Fruit fly (Drosophila melanogaster): Measurements from ENCODE around the gene CG12268.

The CG12268 gene

dm6 chr3R:23912349-23912748 lies 35.9 kb downstream of the CG12268 start:
- TF ChIP-seq crol (GFP tag; IDR thresholded peaks at IDR 0.05) (peak; percentile 74), Med (GFP tag) (peak; percentile 45), hbn (GFP tag; IDR thresholded peaks at IDR 0.05; ENCODE audit: partially characterized antibody) (no peak), btn (GFP tag; optimal IDR thresholded peaks at IDR 0.05) (no peak), sr (GFP tag; IDR thresholded peaks at IDR 0.05) (peak; percentile 69; the same call in 2 of the 3 replicates), NFAT (GFP tag; IDR thresholded peaks at IDR 0.05) (0 out of 2 replicates have a peak, but pooled peaks have one; percentile 37), CG11560 (tag; IDR thresholded peaks at IDR 0.05) (no peak), CG3163 (GFP tag; optimal IDR thresholded peaks at IDR 0.05) (no peak), pzg (GFP tag; optimal IDR thresholded peaks at IDR 0.05) (no peak), abd-A (tag; optimal IDR thresholded peaks at IDR 0.05) (peak; percentile 12), amos (GFP tag; IDR thresholded peaks at IDR 0.05; ENCODE audit: partially characterized antibody) (no peak), CkIIα-i1 (GFP tag; IDR thresholded peaks at IDR 0.05) (no peak), Ets65A (GFP tag) (peak; percentile 33), CG42726 (GFP tag; IDR thresholded peaks at IDR 0.05; ENCODE audit: partially characterized antibody) (no peak), CG12769 (tag; optimal IDR thresholded peaks at IDR 0.05) (peak; percentile 30)

- peak; percentile 66 for TF ChIP-seq CG12769 (tag; optimal IDR thresholded peaks at IDR 0.05)
- peak; percentile 58 for TF ChIP-seq Blimp-1 (GFP tag; optimal IDR thresholded peaks at IDR 0.05)
- TF ChIP-seq scrt (GFP tag; optimal IDR thresholded peaks at IDR 0.05) = no peak
- peak in 1 of 2 experiments; percentile 29 for TF ChIP-seq Hr78 (GFP tag; optimal IDR thresholded peaks at IDR 0.05)
- TF ChIP-seq cg (GFP tag; optimal IDR thresholded peaks at IDR 0.05) = peak; percentile 52
- TF ChIP-seq abd-A (tag; optimal IDR thresholded peaks at IDR 0.05) = peak; percentile 87
- TF ChIP-seq run (tag; optimal IDR thresholded peaks at IDR 0.05) = peak; percentile 78
- no peak for TF ChIP-seq lmd (GFP tag; IDR thresholded peaks at IDR 0.05)
- TF ChIP-seq schlank (tag; optimal IDR thresholded peaks at IDR 0.05) = no peak
- TF ChIP-seq pros (GFP tag; optimal IDR thresholded peaks at IDR 0.05) = peak; percentile 63
- no peak for TF ChIP-seq caup (GFP tag; optimal IDR thresholded peaks at IDR 0.05; ENCODE audit: severe bottlenecking)
- no peak for TF ChIP-seq CG16813 (GFP tag; IDR thresholded peaks at IDR 0.05; ENCODE audit: partially characterized antibody)
- TF ChIP-seq crol (GFP tag; IDR thresholded peaks at IDR 0.05) = 0 out of 2 replicates have a peak, but pooled peaks have one; percentile 12
- TF ChIP-seq kni (GFP tag; optimal IDR thresholded peaks at IDR 0.05) = peak; percentile 81
- TF ChIP-seq sr (GFP tag; IDR thresholded peaks at IDR 0.05) = 0 out of 3 replicates have a peak, but pooled peaks have one; percentile 10
- TF ChIP-seq ttk (GFP tag; IDR thresholded peaks at IDR 0.05) = no peak
- peak; percentile 50 for TF ChIP-seq oc (tag; optimal IDR thresholded peaks at IDR 0.05)
- no peak for TF ChIP-seq unpg (GFP tag; optimal IDR thresholded peaks at IDR 0.05)
- no peak for TF ChIP-seq Bteb2 (GFP tag; optimal IDR thresholded peaks at IDR 0.05)
- TF ChIP-seq CG13894 (tag; optimal IDR thresholded peaks at IDR 0.05) = peak; percentile 45
These were observed 37.0 kb downstream of the CG12268 start for dm6 chr3R:23911073-23911690.

dm6 chr3R:23910260-23910887 lies 37.9 kb downstream of the CG12268 start:
- TF ChIP-seq CG8478 (optimal IDR thresholded peaks at IDR 0.05) (no peak), Drgx (GFP tag; IDR thresholded peaks at IDR 0.05) (peak; percentile 51; the same call in 1 of the 2 replicates), CG7372 (GFP tag; IDR thresholded peaks at IDR 0.05) (peak; percentile 95), CG6254 (GFP tag; optimal IDR thresholded peaks at IDR 0.05) (no peak), CG10979 (tag; optimal IDR thresholded peaks at IDR 0.05) (peak; percentile 31), ken (GFP tag; IDR thresholded peaks at IDR 0.05) (0 out of 3 replicates have a peak, but pooled peaks have one; percentile 21), amos (GFP tag; IDR thresholded peaks at IDR 0.05; ENCODE audit: partially characterized antibody) (no peak), Atf3 (GFP tag; optimal IDR thresholded peaks at IDR 0.05) (no peak), oc (tag; optimal IDR thresholded peaks at IDR 0.05) (no peak), CG4730 (GFP tag; IDR thresholded peaks at IDR 0.05) (no peak), chm (GFP tag; IDR thresholded peaks at IDR 0.05) (no peak), zf30C (GFP tag; optimal IDR thresholded peaks at IDR 0.05) (no peak), jumu (GFP tag; optimal IDR thresholded peaks at IDR 0.05) (no peak), luna (GFP tag; optimal IDR thresholded peaks at IDR 0.05) (no peak), Sox102F (GFP tag; optimal IDR thresholded peaks at IDR 0.05) (peak; percentile 14), CG13894 (tag; optimal IDR thresholded peaks at IDR 0.05) (no peak), sens (GFP tag) (peak; percentile 20)

All from whole organism, embryonic.